Worm (Caenorhabditis elegans): ENCODE results near the gene F49C12.7.

F49C12.7 gene

ce11 chrIV:9264513-9264912 lies 48.2 kb downstream of the F49C12.7 start:
- TF ChIP-seq nhr-12 (tag; optimal IDR thresholded peaks at IDR 0.05) (no peak), elt-3 (tag; optimal IDR thresholded peaks at IDR 0.05) (no peak), sptf-1 (tag; optimal IDR thresholded peaks at IDR 0.05) (no peak), nhr-2 (tag; optimal IDR thresholded peaks at IDR 0.05) (no peak), tbx-8 (GFP tag; optimal IDR thresholded peaks at IDR 0.05) (no peak), snpc-4 (tag; optimal IDR thresholded peaks at IDR 0.05) (no peak), pha-4 (tag; optimal IDR thresholded peaks at IDR 0.05) (no peak), sem-2 (GFP tag; optimal IDR thresholded peaks at IDR 0.05) (no peak), unc-39 (tag; optimal IDR thresholded peaks at IDR 0.05) (no peak), nhr-76 (tag; optimal IDR thresholded peaks at IDR 0.05) (no peak), cnd-1 (tag; optimal IDR thresholded peaks at IDR 0.05) (no peak), zip-8 (tag; optimal IDR thresholded peaks at IDR 0.05) (no peak), ceh-43 (GFP tag; optimal IDR thresholded peaks at IDR 0.05) (no peak), ceh-39 (tag; optimal IDR thresholded peaks at IDR 0.05) (no peak), mab-5 (tag; optimal IDR thresholded peaks at IDR 0.05) (no peak), ztf-11 (tag; optimal IDR thresholded peaks at IDR 0.05) (no peak), nhr-28 (tag; optimal IDR thresholded peaks at IDR 0.05) (no peak)

- TF ChIP-seq unc-62 (GFP tag; optimal IDR thresholded peaks at IDR 0.05) (peak; percentile 25), nhr-2 (tag; optimal IDR thresholded peaks at IDR 0.05) (peak; percentile 73), cnd-1 (tag; optimal IDR thresholded peaks at IDR 0.05) (peak; percentile 93), ham-2 (GFP tag; optimal IDR thresholded peaks at IDR 0.05) (no peak), bed-3 (GFP tag; optimal IDR thresholded peaks at IDR 0.05) (no peak), lin-32 (GFP tag; optimal IDR thresholded peaks at IDR 0.05) (peak; percentile 91), snpc-4 (tag; optimal IDR thresholded peaks at IDR 0.05) (no peak), zip-8 (tag; optimal IDR thresholded peaks at IDR 0.05) (no peak), sptf-1 (tag; optimal IDR thresholded peaks at IDR 0.05) (peak; percentile 69), ceh-39 (tag; optimal IDR thresholded peaks at IDR 0.05) (peak; percentile 42), hlh-1 (tag; optimal IDR thresholded peaks at IDR 0.05) (peak; percentile 64), ceh-83 (GFP tag; optimal IDR thresholded peaks at IDR 0.05) (peak; percentile 17), flh-1 (GFP tag; optimal IDR thresholded peaks at IDR 0.05) (no peak), mep-1 (tag; optimal IDR thresholded peaks at IDR 0.05) (peak; percentile 55), mab-5 (tag; optimal IDR thresholded peaks at IDR 0.05) (no peak), lsy-2 (tag; optimal IDR thresholded peaks at IDR 0.05) (no peak), nhr-28 (tag; optimal IDR thresholded peaks at IDR 0.05) (no peak), drap-1 (GFP tag; optimal IDR thresholded peaks at IDR 0.05) (peak; percentile 56), mls-2 (tag; optimal IDR thresholded peaks at IDR 0.05) (peak; percentile 68), ztf-11 (tag; optimal IDR thresholded peaks at IDR 0.05) (peak; percentile 37), nhr-12 (tag; optimal IDR thresholded peaks at IDR 0.05) (no peak), ces-1 (GFP tag; optimal IDR thresholded peaks at IDR 0.05) (peak; percentile 18), nhr-237 (tag; optimal IDR thresholded peaks at IDR 0.05) (no peak), elt-1 (tag; optimal IDR thresholded peaks at IDR 0.05; ENCODE audit: borderline replicate concordance, insufficient read depth) (no peak), blmp-1 (tag; optimal IDR thresholded peaks at IDR 0.05) (no peak), unc-39 (tag; optimal IDR thresholded peaks at IDR 0.05) (no peak), ceh-43 (GFP tag; optimal IDR thresholded peaks at IDR 0.05) (no peak), lin-13 (tag; optimal IDR thresholded peaks at IDR 0.05) (no peak), sem-2 (GFP tag; optimal IDR thresholded peaks at IDR 0.05) (no peak), tbx-8 (GFP tag; optimal IDR thresholded peaks at IDR 0.05) (no peak), M03D4.4 (tag; optimal IDR thresholded peaks at IDR 0.05) (peak; percentile 27), elt-3 (tag; optimal IDR thresholded peaks at IDR 0.05) (no peak), nhr-76 (tag; optimal IDR thresholded peaks at IDR 0.05) (no peak), pha-4 (tag; optimal IDR thresholded peaks at IDR 0.05) (peak; percentile 35), unc-120 (tag; optimal IDR thresholded peaks at IDR 0.05; ENCODE audit: poor library complexity, severe bottlenecking) (no peak)
Observed at ce11 chrIV:9263812-9264320, 48.9 kb downstream of the F49C12.7 start, which contains the start of gene flh-1. flh-1 (minus strand) TSS chrIV:9264270.

- TF ChIP-seq lin-32 (GFP tag; optimal IDR thresholded peaks at IDR 0.05) (no peak), pha-4 (tag; optimal IDR thresholded peaks at IDR 0.05) (no peak), tbx-8 (GFP tag; optimal IDR thresholded peaks at IDR 0.05) (no peak)
Observed at ce11 chrIV:9262295-9262694, 50.4 kb downstream of the F49C12.7 start.

ce11 chrIV:9261687-9262086 lies 51.0 kb downstream of the F49C12.7 start, which contains the start of gene col-120:
col-120 (minus strand) TSS chrIV:9261787.
- TF ChIP-seq elt-3 (tag; optimal IDR thresholded peaks at IDR 0.05) (no peak), unc-62 (GFP tag; optimal IDR thresholded peaks at IDR 0.05) (no peak), elt-1 (tag; optimal IDR thresholded peaks at IDR 0.05; ENCODE audit: borderline replicate concordance, insufficient read depth) (no peak), tbx-8 (GFP tag; optimal IDR thresholded peaks at IDR 0.05) (no peak), ceh-83 (GFP tag; optimal IDR thresholded peaks at IDR 0.05) (no peak)

Data from whole organism, mixed stage, embryonic.